Fruit fly (Drosophila melanogaster) whole organism, embryonic: ENCODE results near the gene mask.

Experiments
- Atf3 ChIP-seq: fragments of 200-800 bp; sonication (Bioruptor generic); optimal IDR thresholded peaks from 3 replicates; lab custom pipeline; 2016; ENCODE audit warnings: missing biosample characterization, missing genetic modification characterization
- Atf6 ChIP-seq: fragments of 200-800 bp; sonication (Bioruptor generic); IDR thresholded peaks from 2 replicates; pipeline ENCODE4 v1.3.6; 2022; ENCODE audit warnings: missing biosample characterization, missing genetic modification characterization
- CG10274 ChIP-seq: fragments of 200-800 bp; sonication (Bioruptor generic); optimal IDR thresholded peaks from 3 replicates; lab custom pipeline; 2017; ENCODE audit warnings: missing biosample characterization, mild to moderate bottlenecking, missing genetic modification characterization
- CG11504 ChIP-seq: fragments of 200-800 bp; sonication (Bioruptor generic); optimal IDR thresholded peaks from 3 replicates; lab custom pipeline; 2019; ENCODE audit warnings: missing biosample characterization, mild to moderate bottlenecking, missing genetic modification characterization, moderate library complexity
- CG11696 ChIP-seq: fragments of 200-800 bp; sonication (Bioruptor generic); IDR thresholded peaks from 2 replicates; pipeline ENCODE4 v1.3.6; 2022; ENCODE audit warnings: missing biosample characterization, missing genetic modification characterization
- CG12744 ChIP-seq: fragments of 200-800 bp; sonication (Bioruptor generic); optimal IDR thresholded peaks from 2 replicates; lab custom pipeline; 2016; ENCODE audit warnings: missing biosample characterization, missing genetic modification characterization
- CG12769 ChIP-seq: fragments of 200-800 bp; sonication (Bioruptor generic); optimal IDR thresholded peaks from 2 replicates; lab custom pipeline; 2019; ENCODE audit warnings: missing biosample characterization, mild to moderate bottlenecking, missing genetic modification characterization, moderate library complexity
- CG13123 ChIP-seq: fragments of 200-800 bp; sonication (Bioruptor generic); optimal IDR thresholded peaks from 2 replicates; lab custom pipeline; 2016; ENCODE audit warnings: missing biosample characterization, missing genetic modification characterization
- CG15011 ChIP-seq: fragments of 200-800 bp; sonication (Bioruptor generic); optimal IDR thresholded peaks from 3 replicates; lab custom pipeline; 2018; ENCODE audit warnings: missing biosample characterization, mild to moderate bottlenecking, missing genetic modification characterization
- CG15514 ChIP-seq: fragments of 200-800 bp; sonication (Bioruptor generic); optimal IDR thresholded peaks from 3 replicates; lab custom pipeline; 2017; ENCODE audit warnings: missing biosample characterization, missing genetic modification characterization, mild to moderate bottlenecking, moderate library complexity, missing genetic modification reagents
- CG18476 ChIP-seq: fragments of 200-800 bp; sonication (Bioruptor generic); optimal IDR thresholded peaks from 2 replicates; lab custom pipeline; 2016; ENCODE audit warnings: missing biosample characterization, mild to moderate bottlenecking, missing genetic modification characterization
- CG18599 ChIP-seq: fragments of 200-800 bp; sonication (Bioruptor generic); optimal IDR thresholded peaks from 3 replicates; lab custom pipeline; 2017; ENCODE audit warnings: missing biosample characterization, missing genetic modification characterization, mild to moderate bottlenecking, moderate library complexity, missing genetic modification reagents
- CG18764 ChIP-seq: fragments of 200-800 bp; sonication (Bioruptor generic); optimal IDR thresholded peaks from 3 replicates; lab custom pipeline; 2016; ENCODE audit warnings: missing biosample characterization, missing genetic modification characterization
- CG2889 ChIP-seq: fragments of 200-800 bp; sonication (Bioruptor generic); IDR thresholded peaks from 3 replicates; pipeline ENCODE4 v1.3.6; 2022; ENCODE audit warnings: missing biosample characterization, missing genetic modification characterization
- CG3281 ChIP-seq: fragments of 200-800 bp; sonication (Bioruptor generic); optimal IDR thresholded peaks from 3 replicates; lab custom pipeline; 2017; ENCODE audit warnings: missing biosample characterization, mild to moderate bottlenecking, missing genetic modification characterization
- CG42726 ChIP-seq: fragments of 200-800 bp; sonication (Bioruptor generic); IDR thresholded peaks from 2 replicates; pipeline ENCODE4 v1.3.6; 2022; ENCODE audit warnings: missing biosample characterization, missing genetic modification characterization; ENCODE audit not compliant: partially characterized antibody
- CG4328 ChIP-seq: fragments of 200-800 bp; sonication (Bioruptor generic); optimal IDR thresholded peaks from 3 replicates; lab custom pipeline; 2017; ENCODE audit warnings: missing biosample characterization, missing genetic modification reagents, missing genetic modification characterization
- CG4854 ChIP-seq: fragments of 200-800 bp; sonication (Bioruptor generic); optimal IDR thresholded peaks from 2 replicates; lab custom pipeline; 2016; ENCODE audit warnings: missing biosample characterization, missing genetic modification characterization, inconsistent platforms
- CG6654 ChIP-seq: fragments of 200-800 bp; sonication (Bioruptor generic); optimal IDR thresholded peaks from 2 replicates; lab custom pipeline; 2017; ENCODE audit warnings: missing biosample characterization, mild to moderate bottlenecking, missing genetic modification characterization
- CG6683 ChIP-seq: fragments of 200-800 bp; sonication (Bioruptor generic); optimal IDR thresholded peaks from 2 replicates; lab custom pipeline; 2017; ENCODE audit warnings: missing biosample characterization, mild to moderate bottlenecking, missing genetic modification characterization, missing genetic modification reagents
- CG9437 ChIP-seq: fragments of 200-800 bp; sonication (Bioruptor generic); optimal IDR thresholded peaks from 2 replicates; lab custom pipeline; 2018; ENCODE audit warnings: missing biosample characterization, mild to moderate bottlenecking, missing genetic modification characterization
- Drgx ChIP-seq: fragments of 200-800 bp; sonication (Bioruptor generic); IDR thresholded peaks from 2 replicates; pipeline ENCODE4 v1.3.6; 2022; ENCODE audit warnings: missing biosample characterization, missing genetic modification characterization
- Ets97D ChIP-seq: fragments of 200-800 bp; sonication (Bioruptor generic); optimal IDR thresholded peaks from 3 replicates; lab custom pipeline; 2016; ENCODE audit warnings: missing biosample characterization, missing genetic modification characterization
- Fer3 ChIP-seq: fragments of 200-800 bp; sonication (Bioruptor generic); optimal IDR thresholded peaks from 2 replicates; lab custom pipeline; 2018; ENCODE audit warnings: missing biosample characterization, mild to moderate bottlenecking, missing genetic modification characterization, moderate library complexity
- HLHmδ ChIP-seq: fragments of 200-800 bp; sonication (Bioruptor generic); optimal IDR thresholded peaks from 2 replicates; lab custom pipeline; 2018; ENCODE audit warnings: missing biosample characterization, mild to moderate bottlenecking, missing genetic modification characterization, moderate library complexity
- HmgZ ChIP-seq: fragments of 200-800 bp; sonication (Bioruptor generic); optimal IDR thresholded peaks from 2 replicates; lab custom pipeline; 2018; ENCODE audit warnings: missing biosample characterization, mild to moderate bottlenecking, missing genetic modification characterization
- Trl ChIP-seq, 3 experiments: fragments of >200 bp in 2 of 3; fragments of 200-800 bp in 1 of 3; sonication (Bioruptor generic) in 1 of 3; optimal IDR thresholded peaks; 2 replicates in 1 of 3; 3 replicates in 2 of 3; lab custom pipeline; 2016 to 2017; ENCODE audit warnings: missing biosample characterization in 1 of 3, missing genetic modification characterization in 1 of 3
- bcd ChIP-seq: fragments of 200-800 bp; sonication (Bioruptor generic); optimal IDR thresholded peaks from 2 replicates; lab custom pipeline; 2017; ENCODE audit warnings: missing biosample characterization, mild to moderate bottlenecking, missing genetic modification characterization
- bsh ChIP-seq, 2 experiments: fragments of 200-800 bp; sonication (Bioruptor generic); optimal IDR thresholded peaks; 2 replicates each; lab custom pipeline; 2017 to 2018; ENCODE audit warnings: mild to moderate bottlenecking in 2 of 2, missing biosample characterization in 2 of 2, missing genetic modification characterization in 2 of 2, moderate library complexity in 1 of 2
- cg ChIP-seq: fragments of 200-800 bp; sonication (Bioruptor generic); optimal IDR thresholded peaks from 3 replicates; lab custom pipeline; 2019; ENCODE audit warnings: missing biosample characterization, mild to moderate bottlenecking, missing genetic modification characterization, moderate library complexity
- chinmo ChIP-seq: fragments of 200-800 bp; sonication (Bioruptor generic); IDR thresholded peaks from 4 replicates; pipeline ENCODE4 v1.3.6; 2022; ENCODE audit warnings: missing biosample characterization, missing genetic modification characterization; ENCODE audit not compliant: partially characterized antibody
- crp ChIP-seq, 2 experiments: fragments of 200-800 bp; sonication (Bioruptor generic); optimal IDR thresholded peaks; 2 replicates in 1 of 2; 3 replicates in 1 of 2; lab custom pipeline; 2017; ENCODE audit warnings: missing biosample characterization in 2 of 2, missing genetic modification characterization in 2 of 2, mild to moderate bottlenecking in 1 of 2, moderate library complexity in 1 of 2
- dmrt11E ChIP-seq: fragments of 200-800 bp; sonication (Bioruptor generic); optimal IDR thresholded peaks from 3 replicates; lab custom pipeline; 2018; ENCODE audit warnings: missing biosample characterization, mild to moderate bottlenecking, missing genetic modification characterization, moderate library complexity
- en ChIP-seq: fragments of 200-800 bp; sonication (Bioruptor generic); optimal IDR thresholded peaks from 2 replicates; lab custom pipeline; 2016; ENCODE audit warnings: missing biosample characterization, missing genetic modification characterization
- fd102C ChIP-seq: fragments of 200-800 bp; sonication (Bioruptor generic); optimal IDR thresholded peaks from 2 replicates; lab custom pipeline; 2018; ENCODE audit warnings: missing biosample characterization, mild to moderate bottlenecking, missing genetic modification characterization, moderate library complexity
- gfzf ChIP-seq: fragments of 200-800 bp; sonication (Bioruptor generic); optimal IDR thresholded peaks from 2 replicates; lab custom pipeline; 2016; ENCODE audit warnings: missing biosample characterization, mild to moderate bottlenecking, missing genetic modification characterization, moderate library complexity
- grn ChIP-seq: fragments of 200-800 bp; sonication (Bioruptor generic); optimal IDR thresholded peaks from 3 replicates; lab custom pipeline; 2017; ENCODE audit warnings: missing biosample characterization, missing genetic modification characterization
- nom ChIP-seq: fragments of 200-800 bp; sonication (Bioruptor generic); optimal IDR thresholded peaks from 2 replicates; lab custom pipeline; 2017; ENCODE audit warnings: missing biosample characterization, missing genetic modification characterization, mild to moderate bottlenecking, moderate library complexity, missing genetic modification reagents
- pum ChIP-seq: fragments of 200-800 bp; sonication (Bioruptor generic); optimal IDR thresholded peaks from 2 replicates; lab custom pipeline; 2016; ENCODE audit warnings: missing biosample characterization, missing genetic modification characterization
- sens ChIP-seq: fragments of 200-800 bp; sonication (Bioruptor generic); peaks from one replicate; lab custom pipeline; 2016; ENCODE audit warnings: missing biosample characterization, missing genetic modification characterization
- sim ChIP-seq: fragments of 200-800 bp; sonication (Bioruptor generic); IDR thresholded peaks from 2 replicates; pipeline ENCODE4 v1.3.6; 2022; ENCODE audit warnings: missing biosample characterization, missing genetic modification characterization
- sima ChIP-seq: fragments of 200-800 bp; sonication (Bioruptor generic); optimal IDR thresholded peaks from 2 replicates; lab custom pipeline; 2016; ENCODE audit warnings: missing biosample characterization, missing genetic modification characterization
- so ChIP-seq: fragments of 200-800 bp; sonication (Bioruptor generic); IDR thresholded peaks from 3 replicates; pipeline ENCODE4 v1.3.6; 2022; ENCODE audit warnings: missing biosample characterization, missing genetic modification characterization
- unpg ChIP-seq: fragments of 200-800 bp; sonication (Bioruptor generic); optimal IDR thresholded peaks from 3 replicates; lab custom pipeline; 2018; ENCODE audit warnings: missing biosample characterization, mild to moderate bottlenecking, missing genetic modification characterization, moderate library complexity

Gene mask

dm6 chr3R:24260411-24260810 is 30.0 kb downstream of the mask start:
- TF ChIP-seq Trl (optimal IDR thresholded peaks at IDR 0.05; lab: Kevin White, UChicago): peak; percentile 27 to 66
- no peak for TF ChIP-seq Trl (GFP tag; optimal IDR thresholded peaks at IDR 0.05; lab: Kevin White, UChicago)
- no peak for TF ChIP-seq gfzf (GFP tag; lab: Kevin White, UChicago)
- TF ChIP-seq CG42726: 0 out of 2 replicates have a peak, but pooled peaks have one; percentile 21
- no peak for TF ChIP-seq CG3281 (GFP tag; lab: Kevin White, UChicago)
- TF ChIP-seq cg (GFP tag; lab: Kevin White, UChicago): peak; percentile 31
- TF ChIP-seq CG12744 (GFP tag; lab: Kevin White, UChicago): no peak
- TF ChIP-seq grn: no peak
- TF ChIP-seq chinmo: 0 out of 4 replicates have a peak, but pooled peaks have one; percentile 41
- no peak for TF ChIP-seq crp (GFP tag; optimal IDR thresholded peaks at IDR 0.05; lab: Kevin White, UChicago)

DNA sequence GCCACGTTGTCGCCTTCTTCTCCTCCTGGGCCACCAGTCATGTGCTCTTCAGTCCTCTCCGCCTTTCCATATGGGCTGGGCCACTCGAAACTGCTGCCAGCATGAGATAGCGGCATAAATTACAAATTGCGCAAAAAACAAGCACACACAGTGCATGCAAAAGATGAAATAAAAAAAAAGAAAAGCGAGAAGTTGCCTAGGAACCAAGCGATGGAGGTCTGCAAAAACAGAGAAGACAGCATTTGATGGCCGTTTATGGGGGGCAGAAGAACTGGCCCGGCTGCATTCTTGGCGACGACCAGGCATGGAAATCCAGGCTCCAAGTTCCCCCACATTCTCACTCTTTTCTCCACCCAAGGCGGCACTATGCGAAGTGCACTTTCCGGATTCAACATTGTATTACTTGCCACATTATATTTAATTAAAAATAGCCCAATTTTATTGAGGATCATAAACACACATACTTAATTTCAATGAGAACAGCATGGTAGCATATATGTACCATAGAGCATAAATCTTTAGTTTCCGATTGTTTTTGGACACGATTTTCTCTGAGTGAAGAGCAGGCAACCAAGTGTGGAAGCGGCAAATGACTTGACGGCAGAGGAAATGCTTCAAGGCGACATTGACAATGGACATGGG is 31.1 kb downstream of the mask start:
- TF ChIP-seq bsh (GFP tag; optimal IDR thresholded peaks at IDR 0.05; lab: Kevin White, UChicago) (peak in 1 of 2 experiments; percentile 72), CG6654 (GFP tag; lab: Kevin White, UChicago) (no peak), sim (GFP tag; lab: Robert Waterston, UW) (no peak), sens (GFP tag; lab: Kevin White, UChicago) (peak; percentile 41), CG10274 (GFP tag; lab: Kevin White, UChicago) (no peak), Drgx (GFP tag; lab: Robert Waterston, UW) (0 out of 2 replicates have a peak, but pooled peaks have one; percentile 33), nom (peak; percentile 9)

- TF ChIP-seq CG2889 (GFP tag; lab: Robert Waterston, UW) (no peak), Ets97D (GFP tag; lab: Kevin White, UChicago) (no peak), CG15011 (GFP tag; lab: Kevin White, UChicago) (no peak), sima (GFP tag; lab: Kevin White, UChicago) (no peak), so (GFP tag; lab: Robert Waterston, UW) (no peak), unpg (GFP tag; lab: Kevin White, UChicago) (no peak), CG4854 (GFP tag; lab: Kevin White, UChicago) (no peak), Atf6 (no peak), Atf3 (no peak), CG13123 (no peak), dmrt11E (tag; lab: Kevin White, UChicago) (no peak), en (GFP tag; lab: Kevin White, UChicago) (no peak), CG18476 (no peak), fd102C (GFP tag; lab: Kevin White, UChicago) (no peak), pum (no peak)
Measured at dm6 chr3R:24262923-24263322, 32.6 kb downstream of the mask start.

dm6 chr3R:24263588-24264413 is 33.4 kb downstream of the mask start:
- TF ChIP-seq CG11504 (tag; lab: Kevin White, UChicago) (peak; percentile 17), HmgZ (tag; lab: Kevin White, UChicago) (no peak), CG18599 (GFP tag; lab: Kevin White, UChicago) (peak; percentile 46), HLHmδ (GFP tag; lab: Kevin White, UChicago) (no peak), CG18764 (GFP tag; lab: Kevin White, UChicago) (no peak), CG4328 (no peak), CG9437 (GFP tag; lab: Kevin White, UChicago) (no peak), CG15514 (no peak), Fer3 (no peak), CG6683 (GFP tag; lab: Kevin White, UChicago) (no peak), bcd (GFP tag; lab: Kevin White, UChicago) (peak; percentile 14), CG12769 (tag; lab: Kevin White, UChicago) (no peak), CG11696 (0 out of 2 replicates have a peak, but pooled peaks have one; percentile 65)
